Worm (Caenorhabditis elegans) whole organism, L1 larva: ENCODE results near the gene mup-4.
A peak's percentile ranks its signal among the peaks of the same experiment; 100 is the strongest.

Source experiments
- Y116A8C.19 ChIP-seq: sonication (generic microtip); optimal IDR thresholded peaks from 2 replicates; lab custom pipeline; 2016; ENCODE audit warnings: missing compliant biosample characterization, missing genetic modification characterization, borderline replicate concordance
- fkh-8 ChIP-seq: sonication (generic microtip); optimal IDR thresholded peaks from 2 replicates; lab custom pipeline; 2016; ENCODE audit warnings: mild to moderate bottlenecking, missing genetic modification characterization, missing compliant biosample characterization
- jun-1 ChIP-seq: fragments of 150-350 bp; optimal IDR thresholded peaks from 2 replicates; lab custom pipeline; 2014; ENCODE audit warnings: missing biosample characterization, missing genetic modification reagents, missing genetic modification characterization
- pag-3 ChIP-seq: sonication (generic microtip); optimal IDR thresholded peaks from 2 replicates; lab custom pipeline; 2017; ENCODE audit warnings: missing genetic modification characterization, mild to moderate bottlenecking, missing compliant biosample characterization, antibody characterized with exemption, borderline replicate concordance; ENCODE audit not compliant: insufficient read depth

DNA sequence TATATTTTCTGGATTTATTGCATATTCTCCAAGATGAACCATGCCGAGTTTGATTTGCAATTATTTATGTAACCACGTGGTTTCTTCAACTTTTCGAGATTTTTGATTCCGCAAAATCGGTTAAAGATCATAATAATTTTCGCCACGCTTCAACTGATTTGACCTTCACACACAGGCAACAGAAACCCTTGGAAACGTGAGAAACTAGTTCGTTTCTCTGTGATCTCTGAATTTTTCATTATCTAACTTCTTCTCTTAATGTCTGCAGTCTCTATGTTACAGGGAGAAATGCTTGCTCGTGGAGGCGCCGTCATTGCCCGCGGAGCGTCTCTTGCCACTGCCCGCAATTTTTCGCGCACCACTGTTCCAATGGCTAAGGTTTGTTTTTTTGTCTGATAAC is 23.6 kb downstream of the mup-4 start, which contains the start of gene fum-1:
- TF ChIP-seq Y116A8C.19 (tag; lab: Kevin White, UChicago) (no peak), pag-3 (tag; lab: Kevin White, UChicago) (no peak), jun-1 (no peak), fkh-8 (tag; lab: Kevin White, UChicago) (peak; percentile 13)
